Fruit fly (Drosophila melanogaster) whole organism, embryonic: ENCODE results near the gene janB.

Experiments
- Aef1 ChIP-seq: fragments of 200-800 bp; sonication (Bioruptor generic); IDR thresholded peaks from 3 replicates; pipeline ENCODE4 v1.3.6; 2022; ENCODE audit warnings: missing biosample characterization, missing genetic modification characterization
- CG10147 ChIP-seq: fragments of 200-800 bp; sonication (Bioruptor generic); optimal IDR thresholded peaks from 2 replicates; lab custom pipeline; 2019; ENCODE audit warnings: missing biosample characterization, mild to moderate bottlenecking, missing genetic modification characterization, moderate library complexity
- CG11504 ChIP-seq: fragments of 200-800 bp; sonication (Bioruptor generic); optimal IDR thresholded peaks from 3 replicates; lab custom pipeline; 2019; ENCODE audit warnings: missing biosample characterization, mild to moderate bottlenecking, missing genetic modification characterization, moderate library complexity
- CG11696 ChIP-seq: fragments of 200-800 bp; sonication (Bioruptor generic); IDR thresholded peaks from 2 replicates; pipeline ENCODE4 v1.3.6; 2022; ENCODE audit warnings: missing biosample characterization, missing genetic modification characterization
- CG12219 ChIP-seq: fragments of 200-800 bp; sonication (Bioruptor generic); optimal IDR thresholded peaks from 3 replicates; lab custom pipeline; 2018; ENCODE audit warnings: missing biosample characterization, mild to moderate bottlenecking, missing genetic modification characterization
- CG12391 ChIP-seq: fragments of 200-800 bp; sonication (Bioruptor generic); optimal IDR thresholded peaks from 3 replicates; lab custom pipeline; 2018; ENCODE audit warnings: missing biosample characterization, mild to moderate bottlenecking, missing genetic modification characterization, moderate library complexity
- CG13894 ChIP-seq: fragments of 200-800 bp; sonication (Bioruptor generic); optimal IDR thresholded peaks from 3 replicates; lab custom pipeline; 2018; ENCODE audit warnings: missing biosample characterization, mild to moderate bottlenecking, missing genetic modification characterization, moderate library complexity
- CG14050 ChIP-seq: fragments of 200-800 bp; sonication (Bioruptor generic); IDR thresholded peaks from 3 replicates; pipeline ENCODE4 v1.3.6; 2022; ENCODE audit warnings: missing biosample characterization, missing genetic modification characterization
- CG15011 ChIP-seq: fragments of 200-800 bp; sonication (Bioruptor generic); optimal IDR thresholded peaks from 3 replicates; lab custom pipeline; 2018; ENCODE audit warnings: missing biosample characterization, mild to moderate bottlenecking, missing genetic modification characterization
- CG16813 ChIP-seq: fragments of 200-800 bp; sonication (Bioruptor generic); IDR thresholded peaks from 3 replicates; pipeline ENCODE4 v1.3.6; 2022; ENCODE audit warnings: missing biosample characterization, missing genetic modification characterization; ENCODE audit not compliant: partially characterized antibody
- CG17612 ChIP-seq: fragments of 200-800 bp; sonication (Bioruptor generic); IDR thresholded peaks from 2 replicates; pipeline ENCODE4 v1.3.6; 2022; ENCODE audit warnings: missing biosample characterization, missing genetic modification characterization
- CG17802 ChIP-seq: fragments of 200-800 bp; sonication (Bioruptor generic); optimal IDR thresholded peaks from 2 replicates; lab custom pipeline; 2018; ENCODE audit warnings: missing biosample characterization, mild to moderate bottlenecking, missing genetic modification characterization, moderate library complexity
- CG17912 ChIP-seq: fragments of 200-800 bp; sonication (Bioruptor generic); optimal IDR thresholded peaks from 2 replicates; lab custom pipeline; 2018; ENCODE audit warnings: missing biosample characterization, mild to moderate bottlenecking, missing genetic modification characterization
- CG30020 ChIP-seq: fragments of 200-800 bp; optimal IDR thresholded peaks from 2 replicates; lab custom pipeline; 2019; ENCODE audit warnings: missing biosample characterization, mild to moderate bottlenecking, missing genetic modification characterization, moderate library complexity
- CG4404 ChIP-seq: fragments of 200-800 bp; sonication (Bioruptor generic); IDR thresholded peaks from 2 replicates; pipeline ENCODE4 v1.3.6; 2022; ENCODE audit warnings: missing biosample characterization, missing genetic modification characterization
- CG4617 ChIP-seq: fragments of 200-800 bp; sonication (Bioruptor generic); optimal IDR thresholded peaks from 3 replicates; lab custom pipeline; 2016; ENCODE audit warnings: missing biosample characterization, missing genetic modification characterization, borderline replicate concordance
- CG6791 ChIP-seq: fragments of 200-800 bp; sonication (Bioruptor generic); IDR thresholded peaks from 3 replicates; pipeline ENCODE4 v1.3.6; 2022; ENCODE audit warnings: missing biosample characterization, missing genetic modification characterization; ENCODE audit not compliant: partially characterized antibody
- CG7963 ChIP-seq: fragments of 200-800 bp; sonication (Bioruptor generic); IDR thresholded peaks from 3 replicates; pipeline ENCODE4 v1.3.6; 2022; ENCODE audit warnings: missing biosample characterization, missing genetic modification characterization; ENCODE audit not compliant: partially characterized antibody
- CG8388 ChIP-seq: fragments of 200-800 bp; sonication (Bioruptor generic); optimal IDR thresholded peaks from 2 replicates; lab custom pipeline; 2019; ENCODE audit warnings: missing biosample characterization, mild to moderate bottlenecking, missing genetic modification characterization, moderate library complexity
- Camta ChIP-seq: fragments of 200-800 bp; sonication (Bioruptor generic); optimal IDR thresholded peaks from 2 replicates; lab custom pipeline; 2016; ENCODE audit warnings: missing biosample characterization, missing genetic modification characterization
- Dbx ChIP-seq: fragments of 200-800 bp; sonication (Bioruptor generic); IDR thresholded peaks from 3 replicates; pipeline ENCODE4 v1.3.6; 2022; ENCODE audit warnings: missing biosample characterization, missing genetic modification characterization
- Dip3 ChIP-seq: fragments of 200-800 bp; sonication (Bioruptor generic); optimal IDR thresholded peaks from 3 replicates; lab custom pipeline; 2016; ENCODE audit warnings: missing biosample characterization, missing genetic modification characterization
- Doc3 ChIP-seq: fragments of 200-800 bp; sonication (Bioruptor generic); IDR thresholded peaks from 3 replicates; pipeline ENCODE4 v1.3.6; 2022; ENCODE audit warnings: missing biosample characterization, missing genetic modification characterization; ENCODE audit not compliant: partially characterized antibody
- Hr51 ChIP-seq, 2 experiments: fragments of 200-800 bp; sonication (Bioruptor generic); optimal IDR thresholded peaks; 2 replicates in 1 of 2; 3 replicates in 1 of 2; lab custom pipeline; 2016 to 2018; ENCODE audit warnings: missing biosample characterization in 2 of 2, missing genetic modification characterization in 2 of 2, mild to moderate bottlenecking in 1 of 2, moderate library complexity in 1 of 2
- Max ChIP-seq: fragments of 200-800 bp; sonication (Bioruptor generic); optimal IDR thresholded peaks from 2 replicates; lab custom pipeline; 2016; ENCODE audit warnings: missing biosample characterization, mild to moderate bottlenecking, missing genetic modification characterization
- Meics ChIP-seq: fragments of 200-800 bp; sonication (Bioruptor generic); optimal IDR thresholded peaks from 2 replicates; lab custom pipeline; 2017; ENCODE audit warnings: missing biosample characterization, mild to moderate bottlenecking, missing genetic modification characterization
- NC2β ChIP-seq: fragments of 200-800 bp; sonication (Bioruptor generic); optimal IDR thresholded peaks from 2 replicates; lab custom pipeline; 2016; ENCODE audit warnings: missing biosample characterization, missing genetic modification characterization
- NK7.1 ChIP-seq: fragments of 200-800 bp; sonication (Bioruptor generic); optimal IDR thresholded peaks from 3 replicates; lab custom pipeline; 2016; ENCODE audit warnings: missing biosample characterization, missing genetic modification characterization
- Neu2 ChIP-seq: fragments of 200-800 bp; sonication (Bioruptor generic); optimal IDR thresholded peaks from 3 replicates; lab custom pipeline; 2016; ENCODE audit warnings: missing biosample characterization, missing genetic modification characterization, borderline replicate concordance
- NfI ChIP-seq: fragments of 200-800 bp; sonication (Bioruptor generic); optimal IDR thresholded peaks from 3 replicates; lab custom pipeline; 2018; ENCODE audit warnings: missing biosample characterization, mild to moderate bottlenecking, missing genetic modification characterization, moderate library complexity
- Opbp ChIP-seq: fragments of 200-800 bp; sonication (Bioruptor generic); IDR thresholded peaks from 3 replicates; pipeline ENCODE4 v1.3.6; 2022; ENCODE audit warnings: missing biosample characterization, missing genetic modification characterization; ENCODE audit not compliant: partially characterized antibody
- Rx ChIP-seq: fragments of 200-800 bp; sonication (Bioruptor generic); IDR thresholded peaks from 2 replicates; pipeline ENCODE4 v1.3.6; 2022; ENCODE audit warnings: missing biosample characterization, missing genetic modification characterization
- bigmax ChIP-seq: fragments of 200-800 bp; sonication (Bioruptor generic); optimal IDR thresholded peaks from 2 replicates; lab custom pipeline; 2018; ENCODE audit warnings: missing biosample characterization, mild to moderate bottlenecking, missing genetic modification characterization
- cad ChIP-seq: fragments of >200 bp; optimal IDR thresholded peaks from 2 replicates; lab custom pipeline; 2017; ENCODE audit warnings: missing biosample characterization, missing genetic modification characterization
- cas ChIP-seq: fragments of 200-800 bp; sonication (Bioruptor generic); IDR thresholded peaks from 2 replicates; pipeline ENCODE4 v1.3.6; 2022; ENCODE audit warnings: missing biosample characterization, missing genetic modification characterization
- caup ChIP-seq: fragments of 200-800 bp; sonication (Bioruptor generic); optimal IDR thresholded peaks from 3 replicates; lab custom pipeline; 2017; ENCODE audit warnings: missing biosample characterization, mild to moderate bottlenecking, missing genetic modification characterization, moderate library complexity; ENCODE audit not compliant: severe bottlenecking
- chif ChIP-seq, 2 experiments: fragments of 200-800 bp; sonication (Bioruptor generic); optimal IDR thresholded peaks; 3 replicates each; lab custom pipeline; 2016; ENCODE audit warnings: missing biosample characterization in 2 of 2, missing genetic modification characterization in 2 of 2
- dimm ChIP-seq: fragments of 200-800 bp; sonication (Bioruptor generic); IDR thresholded peaks from 2 replicates; pipeline ENCODE4 v1.3.6; 2022; ENCODE audit warnings: missing biosample characterization, missing genetic modification characterization
- dmrt99B ChIP-seq: fragments of 200-800 bp; sonication (Bioruptor generic); optimal IDR thresholded peaks from 2 replicates; lab custom pipeline; 2018; ENCODE audit warnings: missing biosample characterization, mild to moderate bottlenecking, missing genetic modification characterization, moderate library complexity
- emc ChIP-seq: fragments of 200-800 bp; sonication (Bioruptor generic); optimal IDR thresholded peaks from 2 replicates; lab custom pipeline; 2016; ENCODE audit warnings: missing biosample characterization, missing genetic modification characterization
- fd102C ChIP-seq: fragments of 200-800 bp; sonication (Bioruptor generic); optimal IDR thresholded peaks from 2 replicates; lab custom pipeline; 2018; ENCODE audit warnings: missing biosample characterization, mild to moderate bottlenecking, missing genetic modification characterization, moderate library complexity
- hth ChIP-seq: fragments of >200 bp; optimal IDR thresholded peaks from 2 replicates; lab custom pipeline; 2017; ENCODE audit warnings: inconsistent platforms
- jumu ChIP-seq: fragments of 200-800 bp; sonication (Bioruptor generic); optimal IDR thresholded peaks from 3 replicates; lab custom pipeline; 2016; ENCODE audit warnings: missing biosample characterization, missing genetic modification characterization
- pan ChIP-seq, 4 experiments: fragments of >200 bp in 3 of 4; fragments of 200-800 bp in 1 of 4; sonication (Bioruptor generic) in 1 of 4; optimal IDR thresholded peaks in 3 of 4; IDR thresholded peaks in 1 of 4; 2 replicates each; pipeline versions ENCODE4 v1.3.6 to Lab custom; 2017 to 2022; ENCODE audit warnings: missing biosample characterization in 2 of 4, missing genetic modification characterization in 2 of 4, mixed read lengths in 1 of 4
- peb ChIP-seq: fragments of 200-800 bp; sonication (Bioruptor generic); IDR thresholded peaks from 2 replicates; pipeline ENCODE4 v1.3.6; 2022; ENCODE audit warnings: missing biosample characterization, missing genetic modification characterization
- pros ChIP-seq: fragments of 200-800 bp; sonication (Bioruptor generic); optimal IDR thresholded peaks from 3 replicates; lab custom pipeline; 2019; ENCODE audit warnings: missing biosample characterization, mild to moderate bottlenecking, missing genetic modification characterization, moderate library complexity
- sim ChIP-seq: fragments of 200-800 bp; sonication (Bioruptor generic); IDR thresholded peaks from 2 replicates; pipeline ENCODE4 v1.3.6; 2022; ENCODE audit warnings: missing biosample characterization, missing genetic modification characterization
- sna ChIP-seq: fragments of 200-800 bp; sonication (Bioruptor generic); IDR thresholded peaks from 2 replicates; pipeline ENCODE4 v1.3.6; 2022; ENCODE audit warnings: missing biosample characterization, missing genetic modification characterization; ENCODE audit not compliant: partially characterized antibody
- zen2 ChIP-seq: fragments of 200-800 bp; sonication (Bioruptor generic); IDR thresholded peaks from 3 replicates; pipeline ENCODE4 v1.3.6; 2022; ENCODE audit warnings: missing biosample characterization, missing genetic modification characterization; ENCODE audit not compliant: partially characterized antibody
- zfh1 ChIP-seq: fragments of 200-800 bp; sonication (Bioruptor generic); IDR thresholded peaks from 3 replicates; pipeline ENCODE4 v1.3.6; 2022; ENCODE audit warnings: missing biosample characterization, missing genetic modification characterization

janB gene

DNA sequence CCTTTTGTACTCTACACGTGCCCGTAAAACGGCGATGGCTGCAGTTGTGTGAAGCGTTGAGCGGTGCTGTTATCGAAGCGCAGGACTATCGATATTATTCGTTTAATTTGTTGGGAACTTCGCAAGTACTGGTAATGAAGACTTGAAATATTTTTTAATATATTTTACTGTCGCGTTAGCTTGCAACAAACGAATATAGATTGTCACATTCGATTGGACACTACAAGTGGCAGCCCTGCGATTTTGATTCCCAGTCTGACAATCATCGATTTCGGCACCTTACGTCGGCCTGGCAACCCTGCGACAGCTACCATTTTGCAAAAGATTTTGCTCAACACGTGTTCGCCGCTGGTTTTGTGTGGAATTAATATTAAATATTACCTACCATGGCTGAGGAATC is 33.9 kb downstream of the janB start, which contains the start of the genes Nlp and Nph (continued):
- TF ChIP-seq CG14050 (GFP tag; lab: Robert Waterston, UW) (no peak), hth (lab: Kevin White, UChicago) (no peak), emc (GFP tag; lab: Kevin White, UChicago) (no peak), CG7963 (GFP tag; lab: Robert Waterston, UW) (peak; percentile 62), pan (optimal IDR thresholded peaks at IDR 0.05; lab: Kevin White, UChicago) (no peak), pan (GFP tag; optimal IDR thresholded peaks at IDR 0.05 in 1 of 2, IDR thresholded peaks at IDR 0.05 in 1 of 2) (no peak), CG16813 (GFP tag; lab: Robert Waterston, UW) (peak; percentile 86), Neu2 (GFP tag; lab: Kevin White, UChicago) (no peak), CG8388 (GFP tag; lab: Kevin White, UChicago) (no peak), CG12391 (tag; lab: Kevin White, UChicago) (peak; percentile 42), Aef1 (no peak), caup (peak; percentile 22), CG4617 (peak; percentile 28), Doc3 (GFP tag; lab: Robert Waterston, UW) (peak; percentile 94), CG17912 (GFP tag; lab: Kevin White, UChicago) (no peak), bigmax (no peak), dimm (GFP tag; lab: Robert Waterston, UW) (no peak), cas (GFP tag; lab: Robert Waterston, UW) (no peak), CG15011 (GFP tag; lab: Kevin White, UChicago) (no peak), NfI (GFP tag; lab: Kevin White, UChicago) (no peak), CG4404 (GFP tag; lab: Robert Waterston, UW) (no peak), dmrt99B (tag; lab: Kevin White, UChicago) (no peak), CG11504 (no peak), Dbx (GFP tag; lab: Robert Waterston, UW) (0 out of 3 replicates have a peak, but pooled peaks have one; percentile 36), jumu (GFP tag; lab: Kevin White, UChicago) (no peak), Meics (peak; percentile 74), cad (GFP tag; lab: Kevin White, UChicago) (no peak), CG12219 (GFP tag; lab: Kevin White, UChicago) (no peak), Opbp (GFP tag; lab: Robert Waterston, UW) (peak; percentile 76), Hr51 (GFP tag; optimal IDR thresholded peaks at IDR 0.05; lab: Kevin White, UChicago) (no peak), Rx (GFP tag; lab: Robert Waterston, UW) (no peak), Dip3 (peak; percentile 15), fd102C (GFP tag; lab: Kevin White, UChicago) (no peak), NK7.1 (GFP tag; lab: Kevin White, UChicago) (no peak), CG17802 (tag; lab: Kevin White, UChicago) (no peak), sim (GFP tag; lab: Robert Waterston, UW) (no peak), Camta (GFP tag; lab: Kevin White, UChicago) (no peak), pros (GFP tag; lab: Kevin White, UChicago) (no peak), CG11696 (GFP tag; lab: Robert Waterston, UW) (no peak), sna (peak; percentile 94), NC2β (GFP tag; lab: Kevin White, UChicago) (no peak), zfh1 (0 out of 3 replicates have a peak, but pooled peaks have one; percentile 3), CG6791 (GFP tag; lab: Robert Waterston, UW) (peak; percentile 77), CG30020 (tag; lab: Kevin White, UChicago) (peak; percentile 38), zen2 (peak; percentile 85; the same call in 2 of the 3 replicates), CG10147 (GFP tag; lab: Kevin White, UChicago) (no peak), chif (GFP tag; optimal IDR thresholded peaks at IDR 0.05; lab: Kevin White, UChicago) (no peak), CG13894 (tag; lab: Kevin White, UChicago) (no peak), Max (GFP tag; lab: Kevin White, UChicago) (peak; percentile 87), CG17612 (GFP tag; lab: Robert Waterston, UW) (no peak), peb (GFP tag; lab: Robert Waterston, UW) (no peak)
